Worm (Caenorhabditis elegans) whole organism, L1 larva: Measurements from ENCODE around the gene ubc-26.

Source experiments
- C34B4.2 ChIP-seq: sonication (generic microtip); optimal IDR thresholded peaks from 2 replicates; lab custom pipeline; 2017; ENCODE audit warnings: mild to moderate bottlenecking, missing genetic modification characterization, missing compliant biosample characterization
- F16B12.6 ChIP-seq: fragments of 150-350 bp; optimal IDR thresholded peaks from 2 replicates; lab custom pipeline; 2014; ENCODE audit warnings: missing biosample characterization, missing genetic modification characterization
- alr-1 ChIP-seq: fragments of 200-800 bp; sonication (Bioruptor generic); optimal IDR thresholded peaks from 2 replicates; lab custom pipeline; 2018; ENCODE audit warnings: borderline replicate concordance, mild to moderate bottlenecking, missing genetic modification characterization, missing compliant biosample characterization
- ama-1 ChIP-seq: fragments of 150-350 bp; optimal IDR thresholded peaks from 2 replicates; lab custom pipeline; 2014
- blmp-1 ChIP-seq: fragments of 150-350 bp; optimal IDR thresholded peaks from 2 replicates; lab custom pipeline; 2014; ENCODE audit warnings: missing biosample characterization, missing genetic modification characterization
- dsc-1 ChIP-seq: sonication (generic microtip); optimal IDR thresholded peaks from 2 replicates; lab custom pipeline; 2016; ENCODE audit warnings: mild to moderate bottlenecking, missing genetic modification characterization, missing compliant biosample characterization
- efl-1 ChIP-seq, 4 experiments: fragments of 150-350 bp; optimal IDR thresholded peaks in 3 of 4; peaks in 1 of 4; 1 replicate in 1 of 4; 2 replicates in 3 of 4; lab custom pipeline; 2014; ENCODE audit warnings: missing biosample characterization in 2 of 4, missing genetic modification characterization in 2 of 4, missing genetic modification reagents in 2 of 4
- egl-13 ChIP-seq: sonication (generic microtip); optimal IDR thresholded peaks from 2 replicates; lab custom pipeline; 2016; ENCODE audit warnings: missing genotype, missing genetic modification reagents, missing genetic modification characterization, missing compliant biosample characterization
- egl-27 ChIP-seq, 2 experiments: fragments of 150-350 bp in 1 of 2; sonication (generic microtip); optimal IDR thresholded peaks; 3 replicates each; lab custom pipeline; 2017 to 2018; ENCODE audit warnings: missing biosample characterization in 2 of 2, missing genetic modification characterization in 2 of 2, missing genetic modification reagents in 2 of 2
- elt-3 ChIP-seq, 6 experiments: fragments of 150-350 bp in 1 of 6; sonication (generic microtip); optimal IDR thresholded peaks; 2 replicates each; lab custom pipeline; 2017 to 2018; ENCODE audit warnings: missing biosample characterization in 6 of 6, missing genetic modification characterization in 6 of 6, inconsistent platforms in 1 of 6
- fkh-4 ChIP-seq: sonication (generic microtip); optimal IDR thresholded peaks from 2 replicates; lab custom pipeline; 2016; ENCODE audit warnings: missing compliant biosample characterization, missing genetic modification characterization, borderline replicate concordance
- fkh-8 ChIP-seq: sonication (generic microtip); optimal IDR thresholded peaks from 2 replicates; lab custom pipeline; 2016; ENCODE audit warnings: mild to moderate bottlenecking, missing genetic modification characterization, missing compliant biosample characterization
- fos-1 ChIP-seq: fragments of 150-350 bp; optimal IDR thresholded peaks from 2 replicates; lab custom pipeline; 2014; ENCODE audit warnings: missing biosample characterization, missing genetic modification characterization
- irx-1 ChIP-seq: sonication (generic microtip); optimal IDR thresholded peaks from 2 replicates; lab custom pipeline; 2016; ENCODE audit warnings: missing genetic modification characterization, missing compliant biosample characterization
- jun-1 ChIP-seq: fragments of 150-350 bp; optimal IDR thresholded peaks from 2 replicates; lab custom pipeline; 2014; ENCODE audit warnings: missing biosample characterization, missing genetic modification reagents, missing genetic modification characterization
- lin-13 ChIP-seq: fragments of 150-350 bp; optimal IDR thresholded peaks from 2 replicates; lab custom pipeline; 2014; ENCODE audit warnings: missing biosample characterization, missing genetic modification reagents, missing genetic modification characterization
- lin-14 ChIP-seq: fragments of 200-800 bp; sonication (Bioruptor generic); optimal IDR thresholded peaks from 2 replicates; lab custom pipeline; 2018; ENCODE audit warnings: mild to moderate bottlenecking, missing genetic modification characterization, moderate library complexity, missing compliant biosample characterization
- lin-35 ChIP-seq, 2 experiments: fragments of 150-350 bp; optimal IDR thresholded peaks; 2 replicates each; lab custom pipeline; 2014; ENCODE audit warnings: missing biosample characterization in 2 of 2, missing genetic modification characterization in 2 of 2, missing genetic modification reagents in 2 of 2
- lir-3 ChIP-seq: sonication (generic microtip); optimal IDR thresholded peaks from 2 replicates; lab custom pipeline; 2016; ENCODE audit warnings: mild to moderate bottlenecking, missing genetic modification characterization, moderate library complexity, missing compliant biosample characterization; ENCODE audit not compliant: poor library complexity
- lsy-2 ChIP-seq, 2 experiments: fragments of 150-350 bp; optimal IDR thresholded peaks; 2 replicates each; lab custom pipeline; 2014; ENCODE audit warnings: missing biosample characterization in 2 of 2, missing genetic modification characterization in 2 of 2
- mep-1 ChIP-seq: fragments of 150-350 bp; optimal IDR thresholded peaks from 2 replicates; lab custom pipeline; 2014; ENCODE audit warnings: missing biosample characterization, missing genetic modification characterization
- nhr-19 ChIP-seq: fragments of 200-800 bp; sonication (Bioruptor generic); conservative IDR thresholded peaks from 2 replicates; pipeline ENCODE4 v1.3.6; 2022; ENCODE audit warnings: missing genetic modification characterization, missing compliant biosample characterization
- nhr-20 ChIP-seq: sonication (generic microtip); optimal IDR thresholded peaks from 2 replicates; lab custom pipeline; 2016; ENCODE audit warnings: mild to moderate bottlenecking, missing genetic modification characterization, missing compliant biosample characterization
- nhr-28 ChIP-seq: fragments of 150-350 bp; optimal IDR thresholded peaks from 2 replicates; lab custom pipeline; 2014; ENCODE audit warnings: missing biosample characterization, missing genetic modification characterization
- nhr-84 ChIP-seq: sonication (generic microtip); optimal IDR thresholded peaks from 2 replicates; lab custom pipeline; 2017; ENCODE audit warnings: missing biosample characterization, missing genetic modification characterization
- nhr-85 ChIP-seq: sonication (generic microtip); peaks from one replicate; lab custom pipeline; 2016; ENCODE audit warnings: missing genetic modification characterization, inconsistent platforms, missing compliant biosample characterization
- pag-3 ChIP-seq: sonication (generic microtip); optimal IDR thresholded peaks from 2 replicates; lab custom pipeline; 2017; ENCODE audit warnings: missing genetic modification characterization, mild to moderate bottlenecking, missing compliant biosample characterization, antibody characterized with exemption, borderline replicate concordance; ENCODE audit not compliant: insufficient read depth
- pax-3 ChIP-seq: fragments of 200-800 bp; sonication (Bioruptor generic); optimal IDR thresholded peaks from 2 replicates; lab custom pipeline; 2018; ENCODE audit warnings: mild to moderate bottlenecking, missing genetic modification characterization, moderate library complexity, missing compliant biosample characterization
- pqm-1 ChIP-seq: sonication (generic microtip); optimal IDR thresholded peaks from 3 replicates; lab custom pipeline; 2017; ENCODE audit warnings: missing biosample characterization, missing genetic modification characterization
- rnt-1 ChIP-seq: sonication (generic microtip); optimal IDR thresholded peaks from 2 replicates; lab custom pipeline; 2016; ENCODE audit warnings: mild to moderate bottlenecking, missing genetic modification characterization, moderate library complexity, missing compliant biosample characterization
- snu-23 ChIP-seq: sonication (generic microtip); optimal IDR thresholded peaks from 2 replicates; lab custom pipeline; 2016; ENCODE audit warnings: missing genetic modification characterization, missing compliant biosample characterization
- sptf-1 ChIP-seq: fragments of 150-350 bp; optimal IDR thresholded peaks from 2 replicates; lab custom pipeline; 2014; ENCODE audit warnings: missing biosample characterization, missing genetic modification characterization
- swsn-7 ChIP-seq: sonication (generic microtip); optimal IDR thresholded peaks from 2 replicates; lab custom pipeline; 2016; ENCODE audit warnings: missing genetic modification characterization, missing compliant biosample characterization
- unc-30 ChIP-seq: sonication (generic microtip); optimal IDR thresholded peaks from 2 replicates; lab custom pipeline; 2017; ENCODE audit warnings: missing biosample characterization, missing genetic modification characterization
- unc-86 ChIP-seq: sonication (generic microtip); optimal IDR thresholded peaks from 2 replicates; lab custom pipeline; 2016; ENCODE audit warnings: missing genetic modification characterization, missing compliant biosample characterization
- unc-98 ChIP-seq: fragments of 200-800 bp; sonication (Bioruptor generic); IDR thresholded peaks from 2 replicates; pipeline ENCODE4 v1.3.6; 2022; ENCODE audit warnings: missing genetic modification characterization, missing compliant biosample characterization
- vab-15 ChIP-seq: sonication (generic microtip); optimal IDR thresholded peaks from 2 replicates; lab custom pipeline; 2017; ENCODE audit warnings: missing genotype, mild to moderate bottlenecking, missing genetic modification characterization, missing compliant biosample characterization
- zag-1 ChIP-seq: fragments of 150-350 bp; optimal IDR thresholded peaks from 2 replicates; lab custom pipeline; 2014; ENCODE audit warnings: missing biosample characterization, missing genetic modification characterization
- ztf-11 ChIP-seq, 2 experiments: sonication (generic microtip); optimal IDR thresholded peaks; 2 replicates each; lab custom pipeline; 2016 to 2017; ENCODE audit warnings: missing genetic modification characterization in 2 of 2, missing biosample characterization in 1 of 2, missing compliant biosample characterization in 1 of 2

Gene ubc-26

DNA sequence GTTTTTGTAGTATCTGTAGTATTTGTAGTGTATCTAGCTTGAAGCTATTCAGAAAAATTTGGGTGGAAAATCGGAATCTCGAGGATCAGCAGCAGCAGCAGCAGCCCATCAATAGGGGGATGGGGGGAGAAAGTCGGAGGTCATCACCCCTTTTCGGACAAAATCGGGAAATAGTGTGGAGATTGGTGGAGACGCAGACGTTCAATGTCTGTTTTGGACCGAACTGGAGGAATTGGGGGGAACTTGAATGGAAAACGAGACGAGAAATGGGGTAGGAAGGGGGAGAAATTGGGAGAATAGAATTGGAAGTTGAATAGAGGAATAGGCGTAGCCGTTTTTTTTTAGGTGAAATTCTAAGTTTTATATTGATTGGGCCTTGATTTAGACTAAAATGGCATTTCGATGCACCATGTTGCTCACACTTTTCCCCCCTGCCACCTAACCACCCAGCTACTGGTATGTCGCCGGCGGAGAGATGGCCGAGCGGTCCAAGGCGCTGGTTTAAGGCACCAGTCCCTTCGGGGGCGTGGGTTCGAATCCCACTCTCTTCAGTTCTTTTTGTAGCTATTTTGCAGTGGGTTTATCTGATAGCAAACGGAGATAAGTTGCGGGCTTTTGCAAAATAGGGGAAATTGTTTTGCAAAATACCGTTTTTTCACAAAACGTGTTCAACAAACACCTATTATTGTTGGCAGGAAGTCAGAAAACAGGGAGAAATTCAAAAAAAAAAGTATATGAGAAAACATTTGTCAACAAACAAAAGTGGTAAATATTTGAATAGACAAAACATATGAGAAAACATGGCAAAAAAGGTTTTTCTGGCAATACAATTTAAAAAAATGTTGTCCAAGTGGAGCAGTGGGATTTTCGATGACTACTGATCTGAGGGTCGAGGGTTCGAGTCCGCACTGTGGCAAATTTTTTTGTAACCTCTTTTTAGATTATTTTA lies 40.0 kb downstream of the ubc-26 start:
- 0 out of 2 replicates have a peak, but pooled peaks have one; percentile 6 for TF ChIP-seq nhr-19 (GFP tag; lab: Robert Waterston, UW)
- no peak for TF ChIP-seq efl-1 (optimal IDR thresholded peaks at IDR 0.05; lab: Kevin White, UChicago)
- peak in 1 of 2 experiments; percentile 92 for TF ChIP-seq efl-1 (GFP tag; optimal IDR thresholded peaks at IDR 0.05 in 1 of 2; lab: Kevin White, UChicago)
- TF ChIP-seq lin-13 (GFP tag; lab: Kevin White, UChicago), result no peak
- peak; percentile 92 for TF ChIP-seq blmp-1 (tag; lab: Kevin White, UChicago)
- TF ChIP-seq lsy-2 (tag; optimal IDR thresholded peaks at IDR 0.05; lab: Kevin White, UChicago), result peak in 1 of 2 experiments; percentile 9
- TF ChIP-seq pqm-1 (tag; lab: Kevin White, UChicago), result no peak
- TF ChIP-seq unc-30 (tag; lab: Kevin White, UChicago), result no peak
- TF ChIP-seq ztf-11 (tag; optimal IDR thresholded peaks at IDR 0.05; lab: Kevin White, UChicago), result no peak
- peak; percentile 17 for TF ChIP-seq lin-14 (GFP tag; lab: Kevin White, UChicago)
- peak; percentile 72 for TF ChIP-seq nhr-85 (tag; lab: Kevin White, UChicago)
- TF ChIP-seq, all 84 proteins: peak for 6

DNA sequence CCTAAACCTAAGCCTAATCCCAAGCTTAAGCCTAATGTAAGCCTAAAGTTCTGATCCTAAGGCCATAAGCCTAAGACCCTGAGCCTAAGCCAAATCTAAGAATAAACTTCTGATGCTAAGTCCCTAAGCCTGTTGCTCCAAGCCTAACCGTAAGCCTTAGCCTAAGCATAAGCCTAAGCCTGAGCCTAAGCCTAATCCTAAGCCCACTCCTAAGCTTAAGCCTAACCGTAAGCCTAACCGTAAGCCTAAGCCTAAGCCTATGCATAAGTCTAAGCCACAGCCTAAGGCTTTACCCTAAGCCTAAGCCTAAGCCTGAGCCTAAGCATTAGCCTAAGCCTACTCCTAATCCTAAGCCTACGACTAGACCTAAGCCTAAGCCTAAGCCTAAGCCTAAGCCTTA lies 40.8 kb downstream of the ubc-26 start:
- no peak for TF ChIP-seq jun-1 (tag; lab: Kevin White, UChicago)
- no peak for TF ChIP-seq alr-1
- TF ChIP-seq nhr-28, result no peak

DNA sequence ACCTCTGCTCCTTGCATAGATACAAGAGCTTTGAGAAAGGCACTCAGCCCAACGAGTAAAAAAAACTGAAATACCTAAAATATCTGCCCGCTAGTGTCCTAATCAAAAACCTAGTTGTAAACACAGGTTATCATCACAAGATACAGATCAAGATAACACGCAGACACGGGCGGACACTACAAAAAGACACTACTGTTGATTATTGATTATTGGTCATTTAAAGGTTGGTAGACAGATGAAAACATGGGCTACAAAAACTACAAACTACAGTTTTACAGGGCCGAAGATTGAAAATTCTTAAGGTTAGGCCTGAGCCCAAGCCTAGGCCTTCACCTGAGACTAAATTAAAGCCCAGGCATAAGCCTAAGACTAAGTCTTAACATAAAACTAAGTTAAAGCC lies 41.3 kb downstream of the ubc-26 start:
- TF ChIP-seq F16B12.6 (no peak), nhr-20 (tag; lab: Kevin White, UChicago) (peak; percentile 26), elt-3 (tag; optimal IDR thresholded peaks at IDR 0.05; lab: Kevin White, UChicago) (peak in 1 of 6 experiments; percentile 48), nhr-85 (tag; lab: Kevin White, UChicago) (peak; percentile 74), lir-3 (tag; lab: Kevin White, UChicago) (no peak), nhr-84 (tag; lab: Kevin White, UChicago) (no peak), efl-1 (optimal IDR thresholded peaks at IDR 0.05; lab: Kevin White, UChicago) (no peak), efl-1 (GFP tag; optimal IDR thresholded peaks at IDR 0.05 in 1 of 2; lab: Kevin White, UChicago) (no peak), snu-23 (GFP tag; lab: Kevin White, UChicago) (peak; percentile 0), lin-35 (GFP tag; optimal IDR thresholded peaks at IDR 0.05; lab: Kevin White, UChicago) (peak in 1 of 2 experiments; percentile 24), unc-30 (tag; lab: Kevin White, UChicago) (no peak), blmp-1 (tag; lab: Kevin White, UChicago) (peak; percentile 5)

DNA sequence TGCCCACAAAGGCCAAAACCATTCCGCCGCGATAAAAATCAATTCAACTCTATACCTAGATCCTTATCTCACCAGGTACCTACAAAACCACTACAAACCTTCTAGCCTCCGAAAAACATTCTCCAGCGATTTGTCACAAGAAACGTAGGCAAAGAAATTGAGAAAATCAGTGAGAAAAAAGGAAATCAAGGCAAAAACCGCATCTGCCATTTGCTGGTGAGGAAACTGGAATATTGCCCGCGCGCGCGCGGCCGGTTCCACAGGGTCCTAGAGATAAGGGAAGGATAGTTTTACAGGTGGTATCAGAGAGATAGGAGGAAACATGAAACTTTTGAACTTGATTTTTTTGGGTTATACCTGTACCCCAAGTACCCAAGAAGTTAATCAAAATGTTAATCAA lies 42.6 kb downstream of the ubc-26 start:
- TF ChIP-seq elt-3 (tag; optimal IDR thresholded peaks at IDR 0.05; lab: Kevin White, UChicago) (peak; percentile 16 to 88 (median 73)), blmp-1 (tag; lab: Kevin White, UChicago) (peak; percentile 79), ama-1 (lab: Kevin White, UChicago) (no peak), nhr-85 (tag; lab: Kevin White, UChicago) (peak; percentile 85), rnt-1 (peak; percentile 29), efl-1 (optimal IDR thresholded peaks at IDR 0.05; lab: Kevin White, UChicago) (no peak), efl-1 (GFP tag; optimal IDR thresholded peaks at IDR 0.05 in 1 of 2; lab: Kevin White, UChicago) (peak in 1 of 2 experiments; percentile 66), fkh-4 (tag; lab: Kevin White, UChicago) (no peak), snu-23 (GFP tag; lab: Kevin White, UChicago) (peak; percentile 7), lin-14 (GFP tag; lab: Kevin White, UChicago) (peak; percentile 53), fos-1 (no peak), nhr-20 (tag; lab: Kevin White, UChicago) (peak; percentile 35), pag-3 (tag; lab: Kevin White, UChicago) (peak; percentile 90)

DNA sequence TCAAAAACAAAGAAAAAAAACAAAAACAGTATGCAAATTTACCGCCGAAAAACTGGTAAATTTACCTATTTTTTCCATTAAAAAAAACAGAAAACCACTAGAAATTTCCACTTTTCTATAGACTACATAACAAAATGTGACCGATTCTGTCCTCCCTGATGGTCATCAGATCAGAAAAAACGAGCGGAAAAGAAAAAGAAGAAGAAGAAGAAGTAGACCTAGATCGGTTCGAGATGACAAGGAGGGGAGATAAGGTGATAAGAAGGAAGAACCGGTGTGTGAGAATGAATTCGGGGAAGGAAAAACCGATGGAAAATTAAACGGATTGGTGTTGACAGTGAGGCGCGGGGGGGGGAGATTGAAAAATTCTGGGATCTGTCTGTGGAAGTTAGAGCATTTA lies 44.0 kb downstream of the ubc-26 start:
- TF ChIP-seq ztf-11 (tag; optimal IDR thresholded peaks at IDR 0.05; lab: Kevin White, UChicago) (no peak), lir-3 (tag; lab: Kevin White, UChicago) (no peak), pax-3 (no peak), irx-1 (tag; lab: Kevin White, UChicago) (no peak), mep-1 (tag; lab: Kevin White, UChicago) (no peak), unc-98 (GFP tag; lab: Robert Waterston, UW) (no peak), C34B4.2 (no peak), swsn-7 (tag; lab: Kevin White, UChicago) (no peak), egl-27 (tag; optimal IDR thresholded peaks at IDR 0.05; lab: Kevin White, UChicago) (no peak), egl-13 (tag; lab: Kevin White, UChicago) (no peak), unc-86 (tag; lab: Kevin White, UChicago) (no peak), sptf-1 (tag; lab: Kevin White, UChicago) (no peak), lin-35 (GFP tag; optimal IDR thresholded peaks at IDR 0.05; lab: Kevin White, UChicago) (peak in 1 of 2 experiments; percentile 27), dsc-1 (tag; lab: Kevin White, UChicago) (no peak), fkh-8 (tag; lab: Kevin White, UChicago) (no peak), elt-3 (tag; optimal IDR thresholded peaks at IDR 0.05; lab: Kevin White, UChicago) (peak in 3 of 6 experiments; percentile 7 to 84 (median 35)), zag-1 (tag; lab: Kevin White, UChicago) (no peak), nhr-85 (tag; lab: Kevin White, UChicago) (peak; percentile 55), nhr-84 (tag; lab: Kevin White, UChicago) (no peak), vab-15 (tag; lab: Kevin White, UChicago) (no peak), lsy-2 (tag; optimal IDR thresholded peaks at IDR 0.05; lab: Kevin White, UChicago) (no peak)
